Worm (Caenorhabditis elegans): Measurements from ENCODE around the gene har-1.

DNA sequence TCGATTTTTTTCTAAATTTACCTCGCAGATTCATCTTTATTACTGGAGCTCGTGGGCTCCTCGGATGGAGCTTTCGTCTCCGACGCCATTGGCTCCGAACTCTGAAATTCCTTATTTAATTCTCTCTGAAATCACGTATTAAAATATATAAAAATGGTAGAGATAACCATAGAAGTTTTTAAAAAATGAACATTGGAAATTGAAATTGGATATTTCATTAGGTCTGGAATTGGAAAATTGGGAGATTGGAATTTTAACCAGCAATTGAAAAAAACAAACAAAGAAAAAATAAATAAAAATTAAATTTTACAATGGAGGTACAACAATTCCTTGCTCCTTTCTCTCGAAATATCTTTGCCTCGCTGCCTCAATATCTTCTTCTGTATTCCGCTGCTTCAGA lies 14.9 kb downstream of the har-1 start, which contains the start of gene rnf-5:
- TF ChIP-seq nhr-76 (tag; optimal IDR thresholded peaks at IDR 0.05) (no peak), nhr-12 (tag; optimal IDR thresholded peaks at IDR 0.05) (no peak), hlh-4 (tag; optimal IDR thresholded peaks at IDR 0.05) (no peak)
